1 fruit fly cellular context compared by ENCODE assay signal in genomic region chr2L:7812555-7813339, dm6.
TF ChIP-seq lines count a peak whose summit lies in the region.

No protein-coding gene starts in this region.

TF ChIP-seq in whole organism, embryonic, 481 proteins besides CTCF, POLR2A, EP300 and RAD21 (continued from another document and continues in another):
- TF ChIP-seq sc (optimal IDR thresholded peaks at IDR 0.05; lab: Kevin White, UChicago) (no peak), sc (GFP tag; optimal IDR thresholded peaks at IDR 0.05; lab: Kevin White, UChicago) (peak; percentile 11), CG34376 (GFP tag; optimal IDR thresholded peaks at IDR 0.05; lab: Kevin White, UChicago) (no peak), fd96Cb (tag; optimal IDR thresholded peaks at IDR 0.05; lab: Kevin White, UChicago) (no peak), Nf-YB (GFP tag; optimal IDR thresholded peaks at IDR 0.05; lab: Kevin White, UChicago) (peak; percentile 5), unpg (GFP tag; optimal IDR thresholded peaks at IDR 0.05; lab: Kevin White, UChicago) (peak; percentile 1), phol (tag; optimal IDR thresholded peaks at IDR 0.05; lab: Kevin White, UChicago) (peak; percentile 42), gt (GFP tag; IDR thresholded peaks at IDR 0.05; lab: Robert Waterston, UW) (no peak), lmd (GFP tag; IDR thresholded peaks at IDR 0.05; lab: Robert Waterston, UW) (no peak), sim (GFP tag; IDR thresholded peaks at IDR 0.05; lab: Robert Waterston, UW) (no peak), salm (tag; optimal IDR thresholded peaks at IDR 0.05; lab: Kevin White, UChicago) (no peak), tap (tag; optimal IDR thresholded peaks at IDR 0.05; lab: Kevin White, UChicago) (no peak), tgo (GFP tag; IDR thresholded peaks at IDR 0.05; lab: Robert Waterston, UW) (0 out of 3 replicates have a peak, but pooled peaks have one; percentile 13), hbn (GFP tag; IDR thresholded peaks at IDR 0.05; lab: Robert Waterston, UW; ENCODE audit: partially characterized antibody) (no peak), oc (tag; optimal IDR thresholded peaks at IDR 0.05; lab: Kevin White, UChicago) (no peak), nerfin-2 (GFP tag; IDR thresholded peaks at IDR 0.05; lab: Robert Waterston, UW; ENCODE audit: partially characterized antibody) (no peak), chif (GFP tag; optimal IDR thresholded peaks at IDR 0.05; lab: Kevin White, UChicago) (no peak), fd3F (GFP tag; optimal IDR thresholded peaks at IDR 0.05; lab: Kevin White, UChicago) (no peak), CG15073 (GFP tag; optimal IDR thresholded peaks at IDR 0.05; lab: Kevin White, UChicago) (no peak), lilli (GFP tag; optimal IDR thresholded peaks at IDR 0.05; lab: Kevin White, UChicago) (peak; percentile 18), sisA (GFP tag; IDR thresholded peaks at IDR 0.05; lab: Robert Waterston, UW) (no peak), grn (GFP tag; optimal IDR thresholded peaks at IDR 0.05; lab: Kevin White, UChicago) (no peak), gcm (GFP tag; optimal IDR thresholded peaks at IDR 0.05; lab: Kevin White, UChicago) (no peak), Oli (tag; optimal IDR thresholded peaks at IDR 0.05; lab: Kevin White, UChicago) (peak; percentile 17), pzg (GFP tag; optimal IDR thresholded peaks at IDR 0.05; lab: Kevin White, UChicago) (no peak), CG1233 (GFP tag; optimal IDR thresholded peaks at IDR 0.05; lab: Kevin White, UChicago) (no peak), E2f1 (GFP tag; IDR thresholded peaks at IDR 0.05; lab: Robert Waterston, UW) (no peak), CG31224 (GFP tag; IDR thresholded peaks at IDR 0.05; lab: Robert Waterston, UW) (no peak), zen (tag; optimal IDR thresholded peaks at IDR 0.05; lab: Kevin White, UChicago) (no peak), B-H2 (GFP tag; optimal IDR thresholded peaks at IDR 0.05; lab: Kevin White, UChicago) (no peak), CG4707 (GFP tag; optimal IDR thresholded peaks at IDR 0.05; lab: Kevin White, UChicago) (no peak), CG15269 (tag; optimal IDR thresholded peaks at IDR 0.05; lab: Kevin White, UChicago) (peak; percentile 36), CG12219 (GFP tag; optimal IDR thresholded peaks at IDR 0.05; lab: Kevin White, UChicago) (no peak), her (GFP tag; optimal IDR thresholded peaks at IDR 0.05; lab: Kevin White, UChicago) (no peak), CG32532 (GFP tag; IDR thresholded peaks at IDR 0.05; lab: Robert Waterston, UW) (no peak), trh (GFP tag; optimal IDR thresholded peaks at IDR 0.05; lab: Kevin White, UChicago) (no peak), Scr (GFP tag; IDR thresholded peaks at IDR 0.05; lab: Robert Waterston, UW; ENCODE audit: partially characterized antibody) (no peak), hkb (optimal IDR thresholded peaks at IDR 0.05; lab: Kevin White, UChicago) (no peak), hkb (GFP tag; IDR thresholded peaks at IDR 0.05; lab: Robert Waterston, UW) (peak; percentile 28; the same call in 1 of the 2 replicates), CG11398 (GFP tag; optimal IDR thresholded peaks at IDR 0.05; lab: Kevin White, UChicago) (no peak), Dad (GFP tag; optimal IDR thresholded peaks at IDR 0.05; lab: Kevin White, UChicago) (no peak), CG8290 (GFP tag; optimal IDR thresholded peaks at IDR 0.05; lab: Kevin White, UChicago) (no peak), CG8290 (tag; optimal IDR thresholded peaks at IDR 0.05; lab: Kevin White, UChicago) (no peak), Ssrp (tag; optimal IDR thresholded peaks at IDR 0.05; lab: Kevin White, UChicago) (peak; percentile 18), da (GFP tag; optimal IDR thresholded peaks at IDR 0.05; lab: Kevin White, UChicago) (no peak), CG1602 (GFP tag; optimal IDR thresholded peaks at IDR 0.05; lab: Kevin White, UChicago) (no peak), Blimp-1 (GFP tag; optimal IDR thresholded peaks at IDR 0.05; lab: Kevin White, UChicago) (no peak), Awh (GFP tag; IDR thresholded peaks at IDR 0.05; lab: Robert Waterston, UW) (no peak), Sin3A (optimal IDR thresholded peaks at IDR 0.05; lab: Kevin White, UChicago) (no peak), CG9817 (tag; optimal IDR thresholded peaks at IDR 0.05; lab: Kevin White, UChicago) (peak; percentile 2), Ptx1 (GFP tag; IDR thresholded peaks at IDR 0.05; lab: Robert Waterston, UW) (no peak), Xbp1 (GFP tag; optimal IDR thresholded peaks at IDR 0.05; lab: Kevin White, UChicago) (peak; percentile 27), Sry-δ (GFP tag; optimal IDR thresholded peaks at IDR 0.05; lab: Kevin White, UChicago) (no peak), CG7271 (tag; optimal IDR thresholded peaks at IDR 0.05; lab: Kevin White, UChicago) (no peak), gfzf (GFP tag; optimal IDR thresholded peaks at IDR 0.05; lab: Kevin White, UChicago) (no peak), sd (tag; optimal IDR thresholded peaks at IDR 0.05; lab: Kevin White, UChicago) (no peak), Oaz (GFP tag; IDR thresholded peaks at IDR 0.05; lab: Robert Waterston, UW) (no peak), Dref (GFP tag; IDR thresholded peaks at IDR 0.05; lab: Robert Waterston, UW) (no peak), lbe (GFP tag; optimal IDR thresholded peaks at IDR 0.05; lab: Kevin White, UChicago) (no peak), Tbp (GFP tag; optimal IDR thresholded peaks at IDR 0.05; lab: Kevin White, UChicago) (no peak), slbo (GFP tag; IDR thresholded peaks at IDR 0.05; lab: Robert Waterston, UW) (peak; percentile 10; the same call in 1 of the 2 replicates), CG3407 (GFP tag; optimal IDR thresholded peaks at IDR 0.05; lab: Kevin White, UChicago) (no peak), Hand (GFP tag; optimal IDR thresholded peaks at IDR 0.05; lab: Kevin White, UChicago) (no peak), onecut (GFP tag; IDR thresholded peaks at IDR 0.05; lab: Robert Waterston, UW) (no peak), CG17829 (tag; optimal IDR thresholded peaks at IDR 0.05; lab: Kevin White, UChicago) (no peak), bsh (GFP tag; optimal IDR thresholded peaks at IDR 0.05; lab: Kevin White, UChicago) (peak in 1 of 2 experiments; percentile 36), odd (GFP tag; optimal IDR thresholded peaks at IDR 0.05; lab: Kevin White, UChicago) (no peak), Ada2b (GFP tag; IDR thresholded peaks at IDR 0.05; lab: Robert Waterston, UW) (no peak), grau (tag; optimal IDR thresholded peaks at IDR 0.05; lab: Kevin White, UChicago) (peak; percentile 56), CG15479 (GFP tag; optimal IDR thresholded peaks at IDR 0.05; lab: Kevin White, UChicago) (no peak), CG42726 (GFP tag; IDR thresholded peaks at IDR 0.05; lab: Robert Waterston, UW; ENCODE audit: partially characterized antibody) (no peak), Lim3 (GFP tag; IDR thresholded peaks at IDR 0.05; lab: Robert Waterston, UW) (no peak), Mrtf (GFP tag; IDR thresholded peaks at IDR 0.05; lab: Robert Waterston, UW) (no peak), ind (GFP tag; optimal IDR thresholded peaks at IDR 0.05; lab: Kevin White, UChicago) (peak; percentile 8), CG9876 (GFP tag; optimal IDR thresholded peaks at IDR 0.05; lab: Kevin White, UChicago) (no peak), nmo (GFP tag; optimal IDR thresholded peaks at IDR 0.05; lab: Kevin White, UChicago) (peak; percentile 1), H2.0 (GFP tag; IDR thresholded peaks at IDR 0.05; lab: Robert Waterston, UW) (no peak), lov (optimal IDR thresholded peaks at IDR 0.05; lab: Kevin White, UChicago) (no peak), lov (GFP tag; IDR thresholded peaks at IDR 0.05; lab: Robert Waterston, UW) (no peak), Deaf1 (tag; optimal IDR thresholded peaks at IDR 0.05; lab: Kevin White, UChicago) (no peak), CG4730 (GFP tag; IDR thresholded peaks at IDR 0.05; lab: Robert Waterston, UW) (no peak), ATbp (GFP tag; optimal IDR thresholded peaks at IDR 0.05; lab: Kevin White, UChicago) (peak; percentile 29), CG11085 (GFP tag; IDR thresholded peaks at IDR 0.05; lab: Robert Waterston, UW) (no peak), CG4820 (GFP tag; optimal IDR thresholded peaks at IDR 0.05; lab: Kevin White, UChicago) (no peak), stc (GFP tag; IDR thresholded peaks at IDR 0.05; lab: Robert Waterston, UW) (no peak), CG8944 (GFP tag; optimal IDR thresholded peaks at IDR 0.05; lab: Kevin White, UChicago) (no peak), repo (GFP tag; optimal IDR thresholded peaks at IDR 0.05; lab: Kevin White, UChicago) (no peak), en (GFP tag; optimal IDR thresholded peaks at IDR 0.05; lab: Kevin White, UChicago) (no peak), lab (GFP tag; optimal IDR thresholded peaks at IDR 0.05; lab: Kevin White, UChicago) (no peak), CG10462 (GFP tag; optimal IDR thresholded peaks at IDR 0.05; lab: Kevin White, UChicago) (no peak), Hsf (GFP tag; optimal IDR thresholded peaks at IDR 0.05; lab: Kevin White, UChicago) (peak; percentile 6), CG7963 (GFP tag; IDR thresholded peaks at IDR 0.05; lab: Robert Waterston, UW; ENCODE audit: partially characterized antibody) (no peak), CrebB (tag; optimal IDR thresholded peaks at IDR 0.05; lab: Kevin White, UChicago) (no peak), crc (GFP tag; optimal IDR thresholded peaks at IDR 0.05; lab: Kevin White, UChicago) (no peak), h (optimal IDR thresholded peaks at IDR 0.05; lab: Kevin White, UChicago) (no peak), Dek (tag; optimal IDR thresholded peaks at IDR 0.05; lab: Kevin White, UChicago) (no peak), pho (GFP tag; optimal IDR thresholded peaks at IDR 0.05; lab: Kevin White, UChicago) (no peak), ase (GFP tag; IDR thresholded peaks at IDR 0.05; lab: Robert Waterston, UW) (no peak), CG8388 (GFP tag; optimal IDR thresholded peaks at IDR 0.05; lab: Kevin White, UChicago) (peak; percentile 33), CG12744 (GFP tag; optimal IDR thresholded peaks at IDR 0.05; lab: Kevin White, UChicago) (no peak), z (GFP tag; IDR thresholded peaks at IDR 0.05; lab: Robert Waterston, UW) (no peak), Usf (GFP tag; optimal IDR thresholded peaks at IDR 0.05; lab: Kevin White, UChicago) (no peak), Opbp (GFP tag; IDR thresholded peaks at IDR 0.05; lab: Robert Waterston, UW; ENCODE audit: partially characterized antibody) (no peak), B-H1 (GFP tag; IDR thresholded peaks at IDR 0.05; lab: Robert Waterston, UW) (no peak), CG33213 (GFP tag; optimal IDR thresholded peaks at IDR 0.05; lab: Kevin White, UChicago) (no peak), CG8359 (GFP tag; optimal IDR thresholded peaks at IDR 0.05; lab: Kevin White, UChicago; ENCODE audit: borderline replicate concordance) (no peak), CG34422 (GFP tag; IDR thresholded peaks at IDR 0.05; lab: Robert Waterston, UW) (no peak), amos (GFP tag; IDR thresholded peaks at IDR 0.05; lab: Robert Waterston, UW; ENCODE audit: partially characterized antibody) (no peak), yki (optimal IDR thresholded peaks at IDR 0.05; lab: Kevin White, UChicago) (no peak), Sox102F (GFP tag; optimal IDR thresholded peaks at IDR 0.05; lab: Kevin White, UChicago) (peak; percentile 18), ara (GFP tag; IDR thresholded peaks at IDR 0.05; lab: Robert Waterston, UW) (no peak), abd-A (tag; optimal IDR thresholded peaks at IDR 0.05; lab: Kevin White, UChicago) (no peak), D (optimal IDR thresholded peaks at IDR 0.05; lab: Kevin White, UChicago) (no peak), D (GFP tag; optimal IDR thresholded peaks at IDR 0.05; lab: Kevin White, UChicago) (no peak), tin (GFP tag; optimal IDR thresholded peaks at IDR 0.05; lab: Kevin White, UChicago) (peak; percentile 7), Doc2 (GFP tag; IDR thresholded peaks at IDR 0.05; lab: Robert Waterston, UW) (no peak), Jarid2 (GFP tag; optimal IDR thresholded peaks at IDR 0.05; lab: Kevin White, UChicago) (no peak), croc (GFP tag; conservative IDR thresholded peaks at IDR 0.05; lab: Robert Waterston, UW) (no peak), CG17912 (GFP tag; optimal IDR thresholded peaks at IDR 0.05; lab: Kevin White, UChicago) (no peak), ap (GFP tag; IDR thresholded peaks at IDR 0.05; lab: Robert Waterston, UW) (no peak), corto (GFP tag; optimal IDR thresholded peaks at IDR 0.05; lab: Kevin White, UChicago) (no peak), seq (GFP tag; IDR thresholded peaks at IDR 0.05; lab: Robert Waterston, UW) (no peak), Dfd (GFP tag; optimal IDR thresholded peaks at IDR 0.05; lab: Kevin White, UChicago) (no peak), CG14710 (tag; optimal IDR thresholded peaks at IDR 0.05; lab: Kevin White, UChicago) (no peak), Dip2 (GFP tag; IDR thresholded peaks at IDR 0.05; lab: Robert Waterston, UW) (no peak), br (optimal IDR thresholded peaks at IDR 0.05; lab: Kevin White, UChicago) (no peak), NfI (GFP tag; optimal IDR thresholded peaks at IDR 0.05; lab: Kevin White, UChicago) (no peak), E2f2 (GFP tag; IDR thresholded peaks at IDR 0.05; lab: Robert Waterston, UW) (no peak), row (GFP tag; IDR thresholded peaks at IDR 0.05; lab: Robert Waterston, UW) (peak; percentile 37), ewg (GFP tag; optimal IDR thresholded peaks at IDR 0.05; lab: Kevin White, UChicago) (no peak), CG8765 (GFP tag; IDR thresholded peaks at IDR 0.05; lab: Robert Waterston, UW) (no peak), CG11504 (tag; optimal IDR thresholded peaks at IDR 0.05; lab: Kevin White, UChicago) (peak; percentile 62), Med (GFP tag; lab: Kevin White, UChicago) (no peak), Ets65A (GFP tag; lab: Kevin White, UChicago) (peak; percentile 72), pan (optimal IDR thresholded peaks at IDR 0.05; lab: Kevin White, UChicago) (no peak), pan (GFP tag; optimal IDR thresholded peaks at IDR 0.05 in 1 of 2, IDR thresholded peaks at IDR 0.05 in 1 of 2) (no peak), sens (GFP tag; lab: Kevin White, UChicago) (peak; percentile 69), CHES-1-like (GFP tag; optimal IDR thresholded peaks at IDR 0.05; lab: Kevin White, UChicago) (no peak), Dip3 (GFP tag; optimal IDR thresholded peaks at IDR 0.05; lab: Kevin White, UChicago) (no peak), CG12299 (tag; optimal IDR thresholded peaks at IDR 0.05; lab: Kevin White, UChicago) (no peak), Meics (GFP tag; optimal IDR thresholded peaks at IDR 0.05; lab: Kevin White, UChicago) (no peak), so (GFP tag; IDR thresholded peaks at IDR 0.05; lab: Robert Waterston, UW) (no peak)
